Worm (Caenorhabditis elegans): ENCODE measurements around the gene F52D1.2.

DNA sequence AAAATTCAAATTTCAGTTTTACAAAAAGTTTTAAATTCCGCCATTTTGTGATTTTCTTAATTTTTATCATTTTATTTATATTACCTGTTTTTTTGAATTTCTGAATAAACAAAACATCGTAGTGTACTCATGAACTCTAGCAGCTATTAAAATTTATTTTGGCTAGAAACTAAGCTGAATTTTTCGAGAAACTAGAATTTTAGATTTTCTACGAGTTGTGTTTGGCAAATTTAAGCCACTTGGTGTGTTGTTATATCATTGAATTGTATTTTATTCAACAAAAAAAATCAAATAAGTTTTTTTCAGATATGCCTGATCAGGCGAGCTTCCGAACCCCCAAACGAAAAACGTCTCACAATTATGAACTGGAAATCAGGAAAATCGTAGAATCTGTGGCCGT is 52.8 kb downstream of the F52D1.2 start, which contains the start of gene R04A9.6:
- TF ChIP-seq hlh-30 (tag; optimal IDR thresholded peaks at IDR 0.05; ENCODE audit: insufficient read depth), result no peak
- TF ChIP-seq ceh-44 (GFP tag; IDR thresholded peaks at IDR 0.05), result no peak
- TF ChIP-seq daf-12 (tag; optimal IDR thresholded peaks at IDR 0.05), result no peak
- no peak for TF ChIP-seq nhr-111 (GFP tag; optimal IDR thresholded peaks at IDR 0.05)
- TF ChIP-seq unc-39 (tag; optimal IDR thresholded peaks at IDR 0.05), result no peak
- no peak for TF ChIP-seq nhr-11 (tag; optimal IDR thresholded peaks at IDR 0.05)
- no peak for TF ChIP-seq lin-15B (tag; optimal IDR thresholded peaks at IDR 0.05)
- no peak for TF ChIP-seq nhr-237 (tag; optimal IDR thresholded peaks at IDR 0.05)
- no peak for TF ChIP-seq mxl-3 (GFP tag; optimal IDR thresholded peaks at IDR 0.05)
- TF ChIP-seq spr-3 (GFP tag; optimal IDR thresholded peaks at IDR 0.05), result no peak
- TF ChIP-seq nhr-6 (tag; optimal IDR thresholded peaks at IDR 0.05), result no peak
- no peak for TF ChIP-seq mdl-1 (tag; optimal IDR thresholded peaks at IDR 0.05)
- peak; percentile 73 for TF ChIP-seq aha-1 (tag)
- TF ChIP-seq lin-1 (GFP tag; IDR thresholded peaks at IDR 0.05), result no peak
